Fruit fly (Drosophila melanogaster): ENCODE measurements around the gene CG1958.

Gene CG1958

DNA sequence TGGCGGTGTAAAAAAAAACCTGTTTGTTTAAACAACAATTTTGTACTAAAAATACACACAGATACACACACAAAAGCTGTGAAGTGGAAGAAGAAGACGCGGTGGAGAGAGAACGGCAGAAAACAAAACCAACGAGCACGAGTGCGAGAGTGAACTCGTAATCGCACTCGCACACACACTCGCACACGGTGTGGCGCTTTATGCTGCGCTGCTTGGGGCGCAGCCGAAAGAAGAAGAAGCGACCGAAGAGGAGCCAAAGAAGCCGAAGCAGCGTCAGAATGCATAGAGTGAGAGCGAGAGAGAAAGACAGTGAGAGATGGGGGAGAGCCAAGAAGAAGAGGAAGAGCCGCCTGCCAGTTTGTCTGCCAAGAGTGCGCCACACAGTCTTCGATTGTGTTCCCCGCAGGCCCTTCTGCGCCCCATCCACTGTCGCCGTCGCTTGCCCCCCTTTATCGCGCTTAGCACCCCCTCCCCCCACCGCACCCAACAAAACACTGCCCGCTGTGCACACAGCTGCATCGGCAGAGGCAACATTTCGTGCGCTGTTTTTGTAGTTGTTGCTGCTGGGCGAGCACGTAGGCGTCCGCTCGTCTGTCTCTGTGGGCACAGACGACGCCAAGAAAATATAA is 34.1 kb downstream of the CG1958 start (continued):
- TF ChIP-seq CG8359 (GFP tag; optimal IDR thresholded peaks at IDR 0.05; ENCODE audit: borderline replicate concordance) = no peak
- TF ChIP-seq gt (GFP tag; IDR thresholded peaks at IDR 0.05) = no peak
- no peak for TF ChIP-seq CG15011 (GFP tag; optimal IDR thresholded peaks at IDR 0.05)
- no peak for TF ChIP-seq CG5245 (GFP tag; optimal IDR thresholded peaks at IDR 0.05)
- TF ChIP-seq CG13624 (GFP tag; optimal IDR thresholded peaks at IDR 0.05) = no peak
- no peak for TF ChIP-seq CoRest (tag; optimal IDR thresholded peaks at IDR 0.05)
- peak; percentile 18; the same call in 1 of the 2 replicates for TF ChIP-seq Rfx (GFP tag; IDR thresholded peaks at IDR 0.05)
- TF ChIP-seq CG9876 (GFP tag; optimal IDR thresholded peaks at IDR 0.05) = no peak
- TF ChIP-seq CG11093 (GFP tag; IDR thresholded peaks at IDR 0.05) = no peak
- TF ChIP-seq CG3726 (GFP tag; IDR thresholded peaks at IDR 0.05) = no peak
- TF ChIP-seq Ptx1 (GFP tag; IDR thresholded peaks at IDR 0.05) = 0 out of 2 replicates have a peak, but pooled peaks have one; percentile 16
- no peak for TF ChIP-seq Nf-YB (GFP tag; optimal IDR thresholded peaks at IDR 0.05)
- no peak for TF ChIP-seq toy (GFP tag; IDR thresholded peaks at IDR 0.05)
- no peak for TF ChIP-seq CG12391 (tag; optimal IDR thresholded peaks at IDR 0.05)
- TF ChIP-seq NFAT (GFP tag; IDR thresholded peaks at IDR 0.05) = no peak
- TF ChIP-seq ase (GFP tag; IDR thresholded peaks at IDR 0.05) = no peak
- TF ChIP-seq pum (GFP tag; optimal IDR thresholded peaks at IDR 0.05) = no peak
- TF ChIP-seq Xrp1 (GFP tag; IDR thresholded peaks at IDR 0.05) = no peak
- no peak for TF ChIP-seq CG17802 (tag; optimal IDR thresholded peaks at IDR 0.05)
- no peak for TF ChIP-seq Fer1 (GFP tag; optimal IDR thresholded peaks at IDR 0.05)
- no peak for TF ChIP-seq danr (GFP tag; IDR thresholded peaks at IDR 0.05)
- no peak for TF ChIP-seq jumu (GFP tag; optimal IDR thresholded peaks at IDR 0.05)
- no peak for TF ChIP-seq CG18262 (tag; optimal IDR thresholded peaks at IDR 0.05)
- no peak for TF ChIP-seq phol (tag; optimal IDR thresholded peaks at IDR 0.05)
- TF ChIP-seq ato (GFP tag; IDR thresholded peaks at IDR 0.05; ENCODE audit: partially characterized antibody) = no peak
- TF ChIP-seq CG31365 (tag; optimal IDR thresholded peaks at IDR 0.05) = no peak
- no peak for TF ChIP-seq Six4 (GFP tag; optimal IDR thresholded peaks at IDR 0.05)
- TF ChIP-seq Gug (GFP tag; IDR thresholded peaks at IDR 0.05) = no peak
- no peak for TF ChIP-seq CG15269 (tag; optimal IDR thresholded peaks at IDR 0.05)
- TF ChIP-seq Vsx1 (GFP tag; optimal IDR thresholded peaks at IDR 0.05) = no peak
- no peak for TF ChIP-seq CG11560 (tag; IDR thresholded peaks at IDR 0.05)
- no peak for TF ChIP-seq CG6689 (GFP tag; IDR thresholded peaks at IDR 0.05)
- TF ChIP-seq CG10209 (GFP tag; optimal IDR thresholded peaks at IDR 0.05) = no peak
- TF ChIP-seq CG14441 (GFP tag; IDR thresholded peaks at IDR 0.05) = no peak
- TF ChIP-seq shn (GFP tag; optimal IDR thresholded peaks at IDR 0.05) = peak; percentile 95
- TF ChIP-seq nerfin-2 (GFP tag; IDR thresholded peaks at IDR 0.05; ENCODE audit: partially characterized antibody) = no peak
- TF ChIP-seq zf30C (GFP tag; optimal IDR thresholded peaks at IDR 0.05) = no peak
- TF ChIP-seq Eip74EF (GFP tag; optimal IDR thresholded peaks at IDR 0.05) = no peak
- TF ChIP-seq pan (optimal IDR thresholded peaks at IDR 0.05) = no peak
- TF ChIP-seq pan (GFP tag; optimal IDR thresholded peaks at IDR 0.05 in 1 of 2, IDR thresholded peaks at IDR 0.05 in 1 of 2) = peak in 1 of 2 experiments; percentile 7
- TF ChIP-seq CG4404 (GFP tag; IDR thresholded peaks at IDR 0.05) = no peak
- no peak for TF ChIP-seq bowl (GFP tag; IDR thresholded peaks at IDR 0.05)
- TF ChIP-seq Deaf1 (tag; optimal IDR thresholded peaks at IDR 0.05) = peak; percentile 80
- TF ChIP-seq Fer3 (tag; optimal IDR thresholded peaks at IDR 0.05) = no peak
- TF ChIP-seq Dbx (GFP tag; IDR thresholded peaks at IDR 0.05) = no peak
- no peak for TF ChIP-seq hkb (optimal IDR thresholded peaks at IDR 0.05)
- TF ChIP-seq hkb (GFP tag; IDR thresholded peaks at IDR 0.05) = no peak
- no peak for TF ChIP-seq CG9609 (GFP tag; optimal IDR thresholded peaks at IDR 0.05)
- no peak for TF ChIP-seq Mrtf (GFP tag; IDR thresholded peaks at IDR 0.05)
- no peak for TF ChIP-seq bigmax (GFP tag; optimal IDR thresholded peaks at IDR 0.05)
- no peak for TF ChIP-seq Hr39 (optimal IDR thresholded peaks at IDR 0.05)
- TF ChIP-seq CG13287 (GFP tag; IDR thresholded peaks at IDR 0.05; ENCODE audit: partially characterized antibody) = no peak

All from whole organism, embryonic.